Worm (Caenorhabditis elegans) whole organism, early embryonic: ENCODE data around the gene olrn-1.

Experiments used
- B0310.2 ChIP-seq: sonication (generic microtip); optimal IDR thresholded peaks from 2 replicates; lab custom pipeline; 2016; ENCODE audit warnings: mild to moderate bottlenecking, missing genetic modification characterization, missing compliant biosample characterization
- F13C5.2 ChIP-seq: sonication (generic microtip); optimal IDR thresholded peaks from 2 replicates; lab custom pipeline; 2017; ENCODE audit warnings: mild to moderate bottlenecking, missing genetic modification characterization, inconsistent platforms, missing compliant biosample characterization
- aly-1 ChIP-seq: sonication (generic microtip); optimal IDR thresholded peaks from 2 replicates; lab custom pipeline; 2016; ENCODE audit warnings: missing genetic modification characterization, missing compliant biosample characterization
- ama-1 ChIP-seq: fragments of 150-350 bp; optimal IDR thresholded peaks from 2 replicates; lab custom pipeline; 2014
- ceh-13 ChIP-seq: fragments of 200-800 bp; sonication (Bioruptor generic); optimal IDR thresholded peaks from 2 replicates; lab custom pipeline; 2018; ENCODE audit warnings: mild to moderate bottlenecking, missing genetic modification characterization, missing compliant biosample characterization
- ceh-36 ChIP-seq: sonication (generic microtip); optimal IDR thresholded peaks from 2 replicates; lab custom pipeline; 2016; ENCODE audit warnings: missing genetic modification characterization, inconsistent platforms, missing compliant biosample characterization
- ets-7 ChIP-seq: sonication (generic microtip); optimal IDR thresholded peaks from 2 replicates; lab custom pipeline; 2016; ENCODE audit warnings: missing genotype, missing genetic modification characterization, missing compliant biosample characterization
- flt-1 ChIP-seq: fragments of 200-800 bp; sonication (Bioruptor generic); IDR thresholded peaks from 2 replicates; pipeline ENCODE4 v1.3.6; 2022; ENCODE audit warnings: missing genetic modification characterization, missing compliant biosample characterization
- hmbx-1 ChIP-seq: sonication (generic microtip); optimal IDR thresholded peaks from 2 replicates; lab custom pipeline; 2016; ENCODE audit warnings: mild to moderate bottlenecking, missing genetic modification characterization, missing compliant biosample characterization
- hmg-4 ChIP-seq: fragments of 200-800 bp; sonication (Bioruptor generic); optimal IDR thresholded peaks from 2 replicates; lab custom pipeline; 2018; ENCODE audit warnings: mild to moderate bottlenecking, missing genetic modification characterization, missing compliant biosample characterization
- hnd-1 ChIP-seq: sonication (generic microtip); optimal IDR thresholded peaks from 2 replicates; lab custom pipeline; 2016; ENCODE audit warnings: missing genetic modification characterization, missing compliant biosample characterization
- pes-1 ChIP-seq: fragments of 200-800 bp; sonication (Bioruptor generic); IDR thresholded peaks from 2 replicates; pipeline ENCODE4 v1.3.6; 2022; ENCODE audit warnings: missing genetic modification reagents, missing genetic modification characterization, missing compliant biosample characterization
- scrt-1 ChIP-seq: fragments of 200-800 bp; sonication (Bioruptor generic); IDR thresholded peaks from 2 replicates; pipeline ENCODE4 v1.3.6; 2022; ENCODE audit warnings: missing genetic modification characterization, missing compliant biosample characterization
- sea-1 ChIP-seq: fragments of 200-800 bp; sonication (Bioruptor generic); conservative IDR thresholded peaks from 2 replicates; pipeline ENCODE4 v1.3.6; 2022; ENCODE audit warnings: missing genetic modification characterization, missing compliant biosample characterization
- tbx-11 ChIP-seq: fragments of 200-800 bp; sonication (Bioruptor generic); IDR thresholded peaks from 2 replicates; pipeline ENCODE4 v1.3.6; 2022; ENCODE audit warnings: missing genetic modification characterization, missing compliant biosample characterization
- tbx-37 ChIP-seq: fragments of 200-800 bp; sonication (Bioruptor generic); conservative IDR thresholded peaks from 2 replicates; pipeline ENCODE4 v1.3.6; 2022; ENCODE audit warnings: missing genetic modification reagents, missing genetic modification characterization, missing compliant biosample characterization
- tra-4 ChIP-seq: sonication (generic microtip); optimal IDR thresholded peaks from 2 replicates; lab custom pipeline; 2017; ENCODE audit warnings: missing genetic modification characterization, missing compliant biosample characterization

Gene olrn-1

DNA sequence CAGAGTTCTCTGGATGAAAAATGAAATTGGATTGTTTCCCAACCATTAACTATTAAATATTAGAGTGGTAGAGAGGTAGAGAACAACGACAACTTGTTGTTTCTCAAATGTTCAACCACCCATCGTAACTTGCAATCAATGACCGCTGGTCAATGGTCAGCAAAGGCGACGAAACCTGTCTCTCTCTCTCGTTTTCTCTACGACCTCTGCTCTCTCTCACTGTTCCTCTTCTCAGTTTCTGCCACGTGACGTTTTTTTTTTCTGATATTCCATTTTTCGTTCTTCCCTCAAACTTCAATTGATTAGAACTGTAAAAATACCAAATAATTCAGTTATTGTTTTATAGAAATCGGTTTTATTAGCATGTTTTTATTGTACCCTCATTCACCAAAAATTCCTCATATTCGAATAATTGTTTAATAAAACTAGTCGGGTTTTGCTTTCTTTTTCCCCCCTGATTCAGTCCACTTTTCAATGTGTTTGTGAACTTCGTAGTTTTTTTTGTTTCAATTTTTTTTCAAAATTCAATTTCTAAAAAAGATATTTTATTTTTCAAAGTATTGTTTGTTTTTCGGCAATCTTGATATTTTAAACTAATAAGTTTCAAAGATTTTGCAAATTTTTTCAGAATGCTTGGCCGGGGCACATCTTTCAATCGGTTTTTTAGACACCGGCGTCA, 40.4 kb upstream of the olrn-1 start, which contains the start of gene suox-1:
TSS of gene suox-1 (plus strand) at position 629 of the 679 bp plus-strand sequence.
- TF ChIP-seq ets-7 (tag; lab: Kevin White, UChicago) (no peak), pes-1 (GFP tag; lab: Robert Waterston, UW) (no peak), sea-1 (no peak), tbx-11 (no peak), aly-1 (tag; lab: Kevin White, UChicago) (no peak), ceh-13 (GFP tag; lab: Kevin White, UChicago) (no peak), tbx-37 (GFP tag; lab: Robert Waterston, UW) (no peak), ama-1 (lab: Kevin White, UChicago) (no peak), flt-1 (GFP tag; lab: Robert Waterston, UW) (no peak), hmbx-1 (tag; lab: Kevin White, UChicago) (no peak), F13C5.2 (tag; lab: Kevin White, UChicago) (no peak), hmg-4 (GFP tag; lab: Kevin White, UChicago) (no peak), scrt-1 (GFP tag; lab: Robert Waterston, UW) (no peak), B0310.2 (tag; lab: Kevin White, UChicago) (no peak), tra-4 (no peak), hnd-1 (tag; lab: Kevin White, UChicago) (no peak), ceh-36 (tag; lab: Kevin White, UChicago) (no peak)

DNA sequence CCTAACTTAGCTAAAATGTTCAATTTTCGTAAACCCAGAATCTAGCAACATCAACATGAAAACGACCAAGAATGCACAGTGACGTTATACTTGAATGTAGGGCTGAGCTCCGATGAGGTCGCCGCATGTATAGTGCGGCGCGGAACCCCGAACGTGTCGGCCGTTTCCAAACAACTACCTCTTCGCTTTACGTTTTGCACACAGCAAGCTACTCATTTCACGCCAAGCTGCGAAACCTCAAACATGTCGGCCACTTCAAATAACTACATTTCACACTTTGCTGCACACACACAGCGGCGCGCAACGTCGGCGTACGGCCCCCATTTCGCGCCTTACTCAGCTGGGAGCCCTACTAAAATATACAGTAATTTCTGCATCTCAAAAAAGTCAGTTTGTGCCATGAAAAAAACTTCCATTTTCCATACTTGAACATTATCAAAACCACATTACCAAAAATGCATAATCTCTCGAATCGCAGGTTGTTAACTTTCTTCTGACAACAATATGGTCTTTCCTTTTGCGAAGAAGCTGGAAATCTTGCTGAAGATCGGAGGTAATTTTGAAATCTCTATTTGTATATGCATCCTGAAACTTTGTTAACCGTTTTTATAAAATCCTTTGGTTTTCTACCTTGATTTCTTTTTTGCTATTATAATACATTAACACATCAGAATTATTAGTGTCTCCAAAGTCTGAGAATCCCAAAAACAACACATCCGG, 34.8 kb upstream of the olrn-1 start, which contains the start of gene H13N06.7:
TSS of gene H13N06.7 (plus strand) at position 670 of the 720 bp plus-strand sequence.
- TF ChIP-seq hmbx-1 (tag; lab: Kevin White, UChicago): no peak
- no peak for TF ChIP-seq ceh-36 (tag; lab: Kevin White, UChicago)
- TF ChIP-seq aly-1 (tag; lab: Kevin White, UChicago): no peak
- TF ChIP-seq B0310.2 (tag; lab: Kevin White, UChicago): no peak
- no peak for TF ChIP-seq tra-4
- TF ChIP-seq tbx-11: no peak
- no peak for TF ChIP-seq hnd-1 (tag; lab: Kevin White, UChicago)
- no peak for TF ChIP-seq ceh-13 (GFP tag; lab: Kevin White, UChicago)
- TF ChIP-seq pes-1 (GFP tag; lab: Robert Waterston, UW): no peak
- TF ChIP-seq ama-1 (lab: Kevin White, UChicago): no peak
- TF ChIP-seq flt-1 (GFP tag; lab: Robert Waterston, UW): no peak
- TF ChIP-seq hmg-4 (GFP tag; lab: Kevin White, UChicago): no peak
- TF ChIP-seq sea-1: no peak
- no peak for TF ChIP-seq scrt-1 (GFP tag; lab: Robert Waterston, UW)
- no peak for TF ChIP-seq ets-7 (tag; lab: Kevin White, UChicago)
- TF ChIP-seq tbx-37 (GFP tag; lab: Robert Waterston, UW): no peak
- no peak for TF ChIP-seq F13C5.2 (tag; lab: Kevin White, UChicago)

DNA sequence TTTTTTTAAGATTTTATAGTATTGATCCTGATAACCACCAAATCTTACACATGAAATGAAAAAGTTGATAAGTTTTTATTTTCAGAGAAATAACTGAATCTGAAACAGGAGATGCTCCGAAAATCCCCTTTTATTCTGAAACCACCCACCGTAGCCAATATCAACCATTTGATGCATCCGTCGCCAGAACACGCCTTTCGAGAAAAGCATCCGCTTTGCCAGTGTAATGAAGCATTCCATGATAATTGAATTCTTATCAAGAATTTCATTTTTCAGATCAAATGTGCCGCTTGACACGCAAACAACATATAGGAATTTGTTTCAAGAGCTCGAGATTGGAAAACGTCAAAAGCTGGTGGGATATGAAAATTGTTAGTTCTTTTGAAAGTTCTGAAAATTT, 32.7 kb upstream of the olrn-1 start, which contains the start of gene tbh-1:
TSS of gene tbh-1 (minus strand) at position 101 of the 400 bp plus-strand sequence.
- TF ChIP-seq flt-1 (GFP tag; lab: Robert Waterston, UW): no peak
- no peak for TF ChIP-seq B0310.2 (tag; lab: Kevin White, UChicago)
- TF ChIP-seq ceh-13 (GFP tag; lab: Kevin White, UChicago): no peak
- no peak for TF ChIP-seq ceh-36 (tag; lab: Kevin White, UChicago)
- TF ChIP-seq hnd-1 (tag; lab: Kevin White, UChicago): no peak
- TF ChIP-seq sea-1: no peak
- no peak for TF ChIP-seq pes-1 (GFP tag; lab: Robert Waterston, UW)
- TF ChIP-seq F13C5.2 (tag; lab: Kevin White, UChicago): no peak
- no peak for TF ChIP-seq hmbx-1 (tag; lab: Kevin White, UChicago)
- no peak for TF ChIP-seq tbx-37 (GFP tag; lab: Robert Waterston, UW)
- TF ChIP-seq tbx-11: no peak
- no peak for TF ChIP-seq ama-1 (lab: Kevin White, UChicago)
- no peak for TF ChIP-seq hmg-4 (GFP tag; lab: Kevin White, UChicago)
- no peak for TF ChIP-seq aly-1 (tag; lab: Kevin White, UChicago)
- TF ChIP-seq scrt-1 (GFP tag; lab: Robert Waterston, UW): no peak
- no peak for TF ChIP-seq ets-7 (tag; lab: Kevin White, UChicago)
- no peak for TF ChIP-seq tra-4

ce11 chrX:15507830-15508347, 29.6 kb upstream of the olrn-1 start, which contains the start of gene zipt-7.2:
Gene zipt-7.2, minus strand, starts transcription at chrX:15507880.
- TF ChIP-seq hmg-4 (GFP tag; lab: Kevin White, UChicago) (peak; percentile 9), sea-1 (no peak)

DNA sequence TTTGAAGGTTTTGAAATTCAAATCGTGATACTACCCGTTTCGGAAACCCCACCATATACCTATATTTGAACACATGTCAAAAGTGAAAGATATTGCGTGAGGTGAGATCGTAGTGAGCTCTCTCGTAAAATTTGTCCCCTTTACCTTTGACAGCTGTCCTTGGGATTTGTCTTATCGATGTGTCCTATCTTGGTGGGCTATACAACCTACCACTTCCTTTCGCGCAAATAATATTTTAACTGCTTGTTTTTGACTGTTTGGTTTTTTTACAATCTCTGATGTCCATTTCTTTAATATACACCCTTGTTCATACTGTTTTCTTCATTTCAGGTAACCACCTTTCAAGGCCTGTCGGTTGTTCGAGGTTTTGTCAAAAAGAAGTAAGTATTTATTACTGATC, 27.8 kb upstream of the olrn-1 start, which contains the start of gene eat-20:
TSS of gene eat-20 (plus strand) at position 331 of the 400 bp plus-strand sequence.
- TF ChIP-seq tbx-37 (GFP tag; lab: Robert Waterston, UW): no peak
- no peak for TF ChIP-seq hmg-4 (GFP tag; lab: Kevin White, UChicago)
- TF ChIP-seq B0310.2 (tag; lab: Kevin White, UChicago): no peak

ce11 chrX:15514547-15514946, 22.9 kb upstream of the olrn-1 start:
- no peak for TF ChIP-seq tbx-37 (GFP tag; lab: Robert Waterston, UW)
- no peak for TF ChIP-seq tbx-11
- no peak for TF ChIP-seq pes-1 (GFP tag; lab: Robert Waterston, UW)
- TF ChIP-seq B0310.2 (tag; lab: Kevin White, UChicago): no peak

DNA sequence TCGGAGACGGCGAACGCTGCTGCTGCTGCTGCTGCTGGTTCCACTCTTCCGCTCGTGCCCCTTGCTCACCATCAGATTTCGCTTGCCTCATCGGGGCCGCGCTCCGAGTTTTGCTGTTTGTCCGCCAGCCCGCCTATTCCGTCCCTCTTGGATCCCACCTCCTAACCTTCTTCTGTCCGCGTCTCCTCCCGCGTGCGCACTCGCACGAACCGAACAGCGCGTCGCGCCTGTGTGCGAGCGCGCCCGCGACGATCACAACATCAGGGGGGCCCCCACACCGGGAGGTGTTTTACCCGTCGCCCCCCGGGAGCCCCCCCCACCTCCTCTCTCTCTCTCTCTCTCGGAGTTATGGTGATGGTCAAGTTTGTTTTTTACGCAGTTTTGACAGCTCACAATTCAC, 21.7 kb upstream of the olrn-1 start:
- TF ChIP-seq B0310.2 (tag; lab: Kevin White, UChicago) (no peak), pes-1 (GFP tag; lab: Robert Waterston, UW) (0 out of 2 replicates have a peak, but pooled peaks have one; percentile 56)
